Worm (Caenorhabditis elegans): ENCODE measurements around the gene W01D2.6.

W01D2.6 gene

ce11 chrII:14843016-14843415, 34.2 kb downstream of the W01D2.6 start, which contains the start of gene cdh-7:
TSS of gene cdh-7 (plus strand) at chrII:14843229.
- TF ChIP-seq M03D4.4 (tag; optimal IDR thresholded peaks at IDR 0.05) (no peak), sptf-1 (tag; optimal IDR thresholded peaks at IDR 0.05) (no peak), lsy-2 (tag; optimal IDR thresholded peaks at IDR 0.05) (no peak), tbx-8 (GFP tag; optimal IDR thresholded peaks at IDR 0.05) (no peak), nhr-28 (tag; optimal IDR thresholded peaks at IDR 0.05) (no peak), ztf-11 (tag; optimal IDR thresholded peaks at IDR 0.05) (no peak), pha-4 (tag; optimal IDR thresholded peaks at IDR 0.05) (no peak), elt-1 (tag; optimal IDR thresholded peaks at IDR 0.05; ENCODE audit: borderline replicate concordance, insufficient read depth) (no peak), nhr-2 (tag; optimal IDR thresholded peaks at IDR 0.05) (no peak)

- TF ChIP-seq lin-32 (GFP tag; optimal IDR thresholded peaks at IDR 0.05) (no peak), pha-4 (tag; optimal IDR thresholded peaks at IDR 0.05) (no peak), mab-5 (tag; optimal IDR thresholded peaks at IDR 0.05) (no peak), flh-1 (GFP tag; optimal IDR thresholded peaks at IDR 0.05) (no peak), unc-120 (tag; optimal IDR thresholded peaks at IDR 0.05; ENCODE audit: poor library complexity, severe bottlenecking) (no peak), elt-3 (tag; optimal IDR thresholded peaks at IDR 0.05) (no peak), elt-1 (tag; optimal IDR thresholded peaks at IDR 0.05; ENCODE audit: borderline replicate concordance, insufficient read depth) (no peak), lsy-2 (tag; optimal IDR thresholded peaks at IDR 0.05) (no peak), lin-13 (tag; optimal IDR thresholded peaks at IDR 0.05) (no peak), nhr-28 (tag; optimal IDR thresholded peaks at IDR 0.05) (no peak), hlh-1 (tag; optimal IDR thresholded peaks at IDR 0.05) (no peak), bed-3 (GFP tag; optimal IDR thresholded peaks at IDR 0.05) (no peak), drap-1 (GFP tag; optimal IDR thresholded peaks at IDR 0.05) (no peak), nhr-76 (tag; optimal IDR thresholded peaks at IDR 0.05) (no peak), snpc-4 (tag; optimal IDR thresholded peaks at IDR 0.05) (no peak), unc-62 (GFP tag; optimal IDR thresholded peaks at IDR 0.05) (no peak), ham-2 (GFP tag; optimal IDR thresholded peaks at IDR 0.05) (no peak), unc-39 (tag; optimal IDR thresholded peaks at IDR 0.05) (no peak), ztf-11 (tag; optimal IDR thresholded peaks at IDR 0.05) (no peak), mep-1 (tag; optimal IDR thresholded peaks at IDR 0.05) (no peak)
Measured at ce11 chrII:14844253-14844652, 35.5 kb downstream of the W01D2.6 start.

- TF ChIP-seq mep-1 (tag; optimal IDR thresholded peaks at IDR 0.05) (no peak), blmp-1 (tag; optimal IDR thresholded peaks at IDR 0.05) (no peak), elt-1 (tag; optimal IDR thresholded peaks at IDR 0.05; ENCODE audit: borderline replicate concordance, insufficient read depth) (no peak), mls-2 (tag; optimal IDR thresholded peaks at IDR 0.05) (no peak), sem-2 (GFP tag; optimal IDR thresholded peaks at IDR 0.05) (no peak), snpc-4 (tag; optimal IDR thresholded peaks at IDR 0.05) (no peak), lin-32 (GFP tag; optimal IDR thresholded peaks at IDR 0.05) (no peak), ham-2 (GFP tag; optimal IDR thresholded peaks at IDR 0.05) (no peak), ces-1 (GFP tag; optimal IDR thresholded peaks at IDR 0.05) (no peak), unc-120 (tag; optimal IDR thresholded peaks at IDR 0.05; ENCODE audit: poor library complexity, severe bottlenecking) (no peak), nhr-2 (tag; optimal IDR thresholded peaks at IDR 0.05) (no peak), elt-3 (tag; optimal IDR thresholded peaks at IDR 0.05) (no peak), mab-5 (tag; optimal IDR thresholded peaks at IDR 0.05) (no peak), ztf-11 (tag; optimal IDR thresholded peaks at IDR 0.05) (no peak)
Measured at ce11 chrII:14849897-14850296, 41.1 kb downstream of the W01D2.6 start.

- TF ChIP-seq blmp-1 (tag; optimal IDR thresholded peaks at IDR 0.05) (no peak), hlh-1 (tag; optimal IDR thresholded peaks at IDR 0.05) (no peak), lsy-2 (tag; optimal IDR thresholded peaks at IDR 0.05) (no peak), flh-1 (GFP tag; optimal IDR thresholded peaks at IDR 0.05) (no peak), snpc-4 (tag; optimal IDR thresholded peaks at IDR 0.05) (no peak), nhr-12 (tag; optimal IDR thresholded peaks at IDR 0.05) (no peak), zip-8 (tag; optimal IDR thresholded peaks at IDR 0.05) (no peak), drap-1 (GFP tag; optimal IDR thresholded peaks at IDR 0.05) (no peak), ces-1 (GFP tag; optimal IDR thresholded peaks at IDR 0.05) (no peak), M03D4.4 (tag; optimal IDR thresholded peaks at IDR 0.05) (no peak), unc-39 (tag; optimal IDR thresholded peaks at IDR 0.05) (no peak), ceh-83 (GFP tag; optimal IDR thresholded peaks at IDR 0.05) (no peak), nhr-28 (tag; optimal IDR thresholded peaks at IDR 0.05) (no peak)
Measured at ce11 chrII:14851483-14851882, 42.7 kb downstream of the W01D2.6 start, which contains the start of gene R05H10.1. TSS of gene R05H10.1 (plus strand) at chrII:14851816.

- TF ChIP-seq nhr-237 (tag; optimal IDR thresholded peaks at IDR 0.05), result no peak
- no peak for TF ChIP-seq lin-13 (tag; optimal IDR thresholded peaks at IDR 0.05)
- no peak for TF ChIP-seq drap-1 (GFP tag; optimal IDR thresholded peaks at IDR 0.05)
- no peak for TF ChIP-seq hlh-1 (tag; optimal IDR thresholded peaks at IDR 0.05)
- TF ChIP-seq mab-5 (tag; optimal IDR thresholded peaks at IDR 0.05), result no peak
- no peak for TF ChIP-seq bed-3 (GFP tag; optimal IDR thresholded peaks at IDR 0.05)
Measured at ce11 chrII:14855229-14855628, 46.4 kb downstream of the W01D2.6 start, which contains the start of gene R05H10.7. TSS of gene R05H10.7 (plus strand) at chrII:14855529.
